Worm (Caenorhabditis elegans): Measurements from ENCODE around the gene cyb-1.

DNA sequence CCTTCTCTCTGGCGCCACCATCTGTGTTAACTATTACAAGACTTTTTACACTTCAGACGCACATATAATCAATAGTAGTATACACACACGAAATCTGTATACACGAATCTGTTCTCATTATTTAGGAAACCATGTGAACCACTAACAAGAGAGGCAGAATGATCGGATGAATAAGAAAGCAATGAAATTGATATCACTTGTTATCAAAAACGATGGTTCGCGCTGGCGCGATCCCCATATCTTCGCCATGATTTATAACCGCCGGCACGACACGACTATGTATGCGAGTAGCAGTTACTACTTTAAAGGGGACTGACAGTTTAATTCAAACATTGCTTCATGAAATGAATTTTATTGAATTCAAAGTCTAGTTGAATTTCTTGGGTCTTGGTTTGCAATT, 46.3 kb downstream of the cyb-1 start:
- TF ChIP-seq ces-1 (GFP tag; optimal IDR thresholded peaks at IDR 0.05) (no peak), F49E8.2 (tag; optimal IDR thresholded peaks at IDR 0.05; ENCODE audit: borderline replicate concordance) (no peak), vab-7 (GFP tag; IDR thresholded peaks at IDR 0.05) (no peak), nhr-28 (tag; optimal IDR thresholded peaks at IDR 0.05) (no peak), daf-16 (GFP tag; optimal IDR thresholded peaks at IDR 0.05) (no peak), daf-16 (tag; optimal IDR thresholded peaks at IDR 0.05) (no peak), ztf-11 (tag; optimal IDR thresholded peaks at IDR 0.05) (no peak), nhr-6 (tag; optimal IDR thresholded peaks at IDR 0.05) (no peak), fkh-10 (GFP tag; optimal IDR thresholded peaks at IDR 0.05) (no peak), snpc-4 (tag; optimal IDR thresholded peaks at IDR 0.05) (no peak), dmd-8 (GFP tag; IDR thresholded peaks at IDR 0.05) (no peak)

Measured in whole organism, L4 larva.